Fruit fly (Drosophila melanogaster): ENCODE results near the gene Trf4-2.

DNA sequence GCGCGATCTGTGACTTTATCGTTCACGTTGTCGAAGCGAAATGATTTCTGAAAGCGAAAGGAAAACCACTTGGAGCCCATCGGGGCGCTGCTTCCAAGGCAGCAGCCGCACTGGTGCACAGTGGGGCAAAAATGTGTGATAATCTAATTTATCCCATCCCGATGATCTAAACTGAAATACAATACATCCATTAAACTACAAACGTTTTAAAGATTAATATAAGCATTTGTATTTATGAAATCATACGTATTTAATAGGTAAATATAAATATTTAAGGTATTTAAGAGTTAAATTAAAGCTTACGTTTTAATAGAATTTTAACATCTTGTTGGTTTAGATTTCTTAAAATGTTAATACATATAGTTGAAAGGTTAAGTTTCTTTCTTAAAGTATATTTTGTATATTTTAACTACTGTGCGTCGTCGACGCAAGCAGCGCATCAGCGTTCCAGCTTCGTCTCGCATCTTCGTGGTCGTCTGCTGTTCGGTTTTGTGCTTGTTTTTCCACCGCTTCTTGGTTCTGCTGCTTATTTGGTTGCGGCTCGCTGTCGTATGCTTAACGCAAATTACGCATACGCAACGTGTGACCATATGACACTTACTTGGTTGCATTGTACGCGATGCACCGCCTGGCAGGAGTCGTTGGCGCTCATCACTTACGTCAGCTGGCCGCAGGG is 18.9 kb upstream of the Trf4-2 start, which contains the start of gene CG13643:
- TF ChIP-seq insv (optimal IDR thresholded peaks at IDR 0.05), result no peak
- TF ChIP-seq Sin3A (optimal IDR thresholded peaks at IDR 0.05), result no peak
- TF ChIP-seq Myc (optimal IDR thresholded peaks at IDR 0.05), result no peak
- TF ChIP-seq h (optimal IDR thresholded peaks at IDR 0.05), result no peak
